Fruit fly (Drosophila melanogaster) whole organism, embryonic: ENCODE measurements around the gene alien.
A peak's percentile ranks its signal among the peaks of the same experiment; 100 is the strongest.

Experiments used
- Atf3 ChIP-seq: fragments of 200-800 bp; sonication (Bioruptor generic); optimal IDR thresholded peaks from 3 replicates; lab custom pipeline; 2016; ENCODE audit warnings: missing biosample characterization, missing genetic modification characterization
- CG10267 ChIP-seq: fragments of 200-800 bp; sonication (Bioruptor generic); optimal IDR thresholded peaks from 2 replicates; lab custom pipeline; 2018; ENCODE audit warnings: missing biosample characterization, mild to moderate bottlenecking, missing genetic modification characterization, moderate library complexity
- CG10366 ChIP-seq: fragments of 200-800 bp; sonication (Bioruptor generic); IDR thresholded peaks from 2 replicates; pipeline ENCODE4 v1.3.6; 2022; ENCODE audit warnings: missing biosample characterization, missing genetic modification characterization
- CG10543 ChIP-seq: fragments of 200-800 bp; sonication (Bioruptor generic); optimal IDR thresholded peaks from 3 replicates; lab custom pipeline; 2017; ENCODE audit warnings: missing biosample characterization, mild to moderate bottlenecking, missing genetic modification characterization, moderate library complexity
- CG15073 ChIP-seq: fragments of 200-800 bp; sonication (Bioruptor generic); optimal IDR thresholded peaks from 2 replicates; lab custom pipeline; 2016; ENCODE audit warnings: missing biosample characterization, missing genetic modification characterization
- CG15514 ChIP-seq: fragments of 200-800 bp; sonication (Bioruptor generic); optimal IDR thresholded peaks from 3 replicates; lab custom pipeline; 2017; ENCODE audit warnings: missing biosample characterization, missing genetic modification characterization, mild to moderate bottlenecking, moderate library complexity, missing genetic modification reagents
- CG15696 ChIP-seq: fragments of 200-800 bp; sonication (Bioruptor generic); optimal IDR thresholded peaks from 2 replicates; lab custom pipeline; 2019; ENCODE audit warnings: missing biosample characterization, mild to moderate bottlenecking, missing genetic modification characterization, moderate library complexity
- CG17829 ChIP-seq: fragments of 200-800 bp; optimal IDR thresholded peaks from 2 replicates; lab custom pipeline; 2019; ENCODE audit warnings: missing biosample characterization, mild to moderate bottlenecking, missing genetic modification characterization, moderate library complexity
- CG1832 ChIP-seq: fragments of 200-800 bp; sonication (Bioruptor generic); optimal IDR thresholded peaks from 2 replicates; lab custom pipeline; 2017; ENCODE audit warnings: missing biosample characterization, mild to moderate bottlenecking, missing genetic modification characterization, inconsistent platforms
- CG2120 ChIP-seq: fragments of 200-800 bp; sonication (Bioruptor generic); optimal IDR thresholded peaks from 3 replicates; lab custom pipeline; 2016; ENCODE audit warnings: missing biosample characterization, missing genetic modification characterization
- CG2889 ChIP-seq: fragments of 200-800 bp; sonication (Bioruptor generic); IDR thresholded peaks from 3 replicates; pipeline ENCODE4 v1.3.6; 2022; ENCODE audit warnings: missing biosample characterization, missing genetic modification characterization
- CG31388 ChIP-seq: fragments of 200-800 bp; sonication (Bioruptor generic); optimal IDR thresholded peaks from 2 replicates; lab custom pipeline; 2016; ENCODE audit warnings: missing biosample characterization, missing genetic modification characterization
- CG3407 ChIP-seq: fragments of 200-800 bp; sonication (Bioruptor generic); optimal IDR thresholded peaks from 2 replicates; lab custom pipeline; 2018; ENCODE audit warnings: missing biosample characterization, mild to moderate bottlenecking, missing genetic modification characterization
- CG4282 ChIP-seq: fragments of 200-800 bp; sonication (Bioruptor generic); optimal IDR thresholded peaks from 2 replicates; lab custom pipeline; 2016; ENCODE audit warnings: missing biosample characterization, missing genetic modification characterization
- CG5245 ChIP-seq: fragments of 200-800 bp; sonication (Bioruptor generic); optimal IDR thresholded peaks from 3 replicates; lab custom pipeline; 2016; ENCODE audit warnings: missing biosample characterization, missing genetic modification characterization
- CG6654 ChIP-seq: fragments of 200-800 bp; sonication (Bioruptor generic); optimal IDR thresholded peaks from 2 replicates; lab custom pipeline; 2017; ENCODE audit warnings: missing biosample characterization, mild to moderate bottlenecking, missing genetic modification characterization
- CG6683 ChIP-seq: fragments of 200-800 bp; sonication (Bioruptor generic); optimal IDR thresholded peaks from 2 replicates; lab custom pipeline; 2017; ENCODE audit warnings: missing biosample characterization, mild to moderate bottlenecking, missing genetic modification characterization, missing genetic modification reagents
- CG7271 ChIP-seq: fragments of 200-800 bp; sonication (Bioruptor generic); optimal IDR thresholded peaks from 2 replicates; lab custom pipeline; 2018; ENCODE audit warnings: missing biosample characterization, mild to moderate bottlenecking, missing genetic modification characterization, moderate library complexity
- CG7786 ChIP-seq: fragments of 200-800 bp; sonication (Bioruptor generic); optimal IDR thresholded peaks from 2 replicates; lab custom pipeline; 2016; ENCODE audit warnings: missing biosample characterization, missing genetic modification characterization
- CG7928 ChIP-seq: fragments of 200-800 bp; sonication (Bioruptor generic); optimal IDR thresholded peaks from 2 replicates; lab custom pipeline; 2017; ENCODE audit warnings: missing biosample characterization, mild to moderate bottlenecking, missing genetic modification characterization
- CG9932 ChIP-seq: fragments of 200-800 bp; sonication (Bioruptor generic); IDR thresholded peaks from 2 replicates; pipeline ENCODE4 v1.3.6; 2022; ENCODE audit warnings: missing biosample characterization, missing genetic modification characterization
- Camta ChIP-seq: fragments of 200-800 bp; sonication (Bioruptor generic); optimal IDR thresholded peaks from 2 replicates; lab custom pipeline; 2016; ENCODE audit warnings: missing biosample characterization, missing genetic modification characterization
- CoRest ChIP-seq: fragments of 200-800 bp; sonication (Bioruptor generic); optimal IDR thresholded peaks from 3 replicates; lab custom pipeline; 2018; ENCODE audit warnings: missing biosample characterization, mild to moderate bottlenecking, missing genetic modification characterization, moderate library complexity
- Dp ChIP-seq: fragments of 200-800 bp; sonication (Bioruptor generic); optimal IDR thresholded peaks from 2 replicates; lab custom pipeline; 2018; ENCODE audit warnings: missing biosample characterization, mild to moderate bottlenecking, missing genetic modification characterization, moderate library complexity
- Fer2 ChIP-seq: fragments of 200-800 bp; sonication (Bioruptor generic); optimal IDR thresholded peaks from 2 replicates; lab custom pipeline; 2018; ENCODE audit warnings: missing biosample characterization, mild to moderate bottlenecking, missing genetic modification characterization, moderate library complexity
- Hey ChIP-seq: fragments of 200-800 bp; sonication (Bioruptor generic); optimal IDR thresholded peaks from 3 replicates; lab custom pipeline; 2018; ENCODE audit warnings: missing biosample characterization, mild to moderate bottlenecking, missing genetic modification characterization
- Hr51 ChIP-seq, 2 experiments: fragments of 200-800 bp; sonication (Bioruptor generic); optimal IDR thresholded peaks; 2 replicates in 1 of 2; 3 replicates in 1 of 2; lab custom pipeline; 2016 to 2018; ENCODE audit warnings: missing biosample characterization in 2 of 2, missing genetic modification characterization in 2 of 2, mild to moderate bottlenecking in 1 of 2, moderate library complexity in 1 of 2
- Hr78 ChIP-seq, 2 experiments: fragments of 200-800 bp in 1 of 2; fragments of >200 bp in 1 of 2; sonication (Bioruptor generic) in 1 of 2; optimal IDR thresholded peaks; 2 replicates each; lab custom pipeline; 2017 to 2019; ENCODE audit warnings: missing biosample characterization in 2 of 2, missing genetic modification characterization in 2 of 2, mild to moderate bottlenecking in 1 of 2, moderate library complexity in 1 of 2
- NC2β ChIP-seq: fragments of 200-800 bp; sonication (Bioruptor generic); optimal IDR thresholded peaks from 2 replicates; lab custom pipeline; 2016; ENCODE audit warnings: missing biosample characterization, missing genetic modification characterization
- Ptx1 ChIP-seq: fragments of 200-800 bp; sonication (Bioruptor generic); IDR thresholded peaks from 2 replicates; pipeline ENCODE4 v1.3.6; 2022; ENCODE audit warnings: missing biosample characterization, missing genetic modification characterization
- Scr ChIP-seq: fragments of 200-800 bp; sonication (Bioruptor generic); IDR thresholded peaks from 2 replicates; pipeline ENCODE4 v1.3.6; 2022; ENCODE audit warnings: missing biosample characterization, missing genetic modification characterization; ENCODE audit not compliant: partially characterized antibody
- Side ChIP-seq: fragments of 200-800 bp; sonication (Bioruptor generic); optimal IDR thresholded peaks from 2 replicates; lab custom pipeline; 2016; ENCODE audit warnings: missing biosample characterization, missing genetic modification characterization
- Six4 ChIP-seq: fragments of 200-800 bp; sonication (Bioruptor generic); optimal IDR thresholded peaks from 2 replicates; lab custom pipeline; 2016; ENCODE audit warnings: missing biosample characterization, missing genetic modification characterization
- chn ChIP-seq: fragments of 200-800 bp; sonication (Bioruptor generic); optimal IDR thresholded peaks from 2 replicates; lab custom pipeline; 2016; ENCODE audit warnings: missing biosample characterization, missing genetic modification characterization
- dati ChIP-seq: fragments of 200-800 bp; sonication (Bioruptor generic); IDR thresholded peaks from 2 replicates; pipeline ENCODE4 v1.3.6; 2022; ENCODE audit warnings: missing biosample characterization, missing genetic modification characterization
- dmrt99B ChIP-seq: fragments of 200-800 bp; sonication (Bioruptor generic); optimal IDR thresholded peaks from 2 replicates; lab custom pipeline; 2018; ENCODE audit warnings: missing biosample characterization, mild to moderate bottlenecking, missing genetic modification characterization, moderate library complexity
- fd3F ChIP-seq: fragments of 200-800 bp; sonication (Bioruptor generic); optimal IDR thresholded peaks from 2 replicates; lab custom pipeline; 2018; ENCODE audit warnings: missing biosample characterization, mild to moderate bottlenecking, missing genetic modification characterization, moderate library complexity
- fu2 ChIP-seq: fragments of 200-800 bp; sonication (Bioruptor generic); optimal IDR thresholded peaks from 2 replicates; lab custom pipeline; 2016; ENCODE audit warnings: missing biosample characterization, missing genetic modification characterization
- gce ChIP-seq: fragments of 200-800 bp; sonication (Bioruptor generic); IDR thresholded peaks from 3 replicates; pipeline ENCODE4 v1.3.6; 2022; ENCODE audit warnings: missing biosample characterization, missing genetic modification characterization
- grn ChIP-seq: fragments of 200-800 bp; sonication (Bioruptor generic); optimal IDR thresholded peaks from 3 replicates; lab custom pipeline; 2017; ENCODE audit warnings: missing biosample characterization, missing genetic modification characterization
- her ChIP-seq: fragments of 200-800 bp; sonication (Bioruptor generic); optimal IDR thresholded peaks from 2 replicates; lab custom pipeline; 2016; ENCODE audit warnings: missing biosample characterization, missing genetic modification characterization
- hkb ChIP-seq, 2 experiments: fragments of 200-800 bp in 1 of 2; fragments of >200 bp in 1 of 2; sonication (Bioruptor generic) in 1 of 2; IDR thresholded peaks in 1 of 2; optimal IDR thresholded peaks in 1 of 2; 2 replicates each; pipeline versions ENCODE4 v1.3.6 to Lab custom; 2017 to 2022; ENCODE audit warnings: missing biosample characterization in 1 of 2, missing genetic modification characterization in 1 of 2
- knrl ChIP-seq: fragments of 200-800 bp; sonication (Bioruptor generic); IDR thresholded peaks from 3 replicates; pipeline ENCODE4 v1.3.6; 2022; ENCODE audit warnings: missing biosample characterization, missing genetic modification characterization; ENCODE audit not compliant: partially characterized antibody
- luna ChIP-seq: fragments of 200-800 bp; sonication (Bioruptor generic); optimal IDR thresholded peaks from 2 replicates; lab custom pipeline; 2016; ENCODE audit warnings: missing biosample characterization, missing genetic modification characterization
- maf-S ChIP-seq: fragments of 200-800 bp; sonication (Bioruptor generic); optimal IDR thresholded peaks from 2 replicates; lab custom pipeline; 2016; ENCODE audit warnings: missing biosample characterization, missing genetic modification characterization
- phol ChIP-seq: fragments of 200-800 bp; sonication (Bioruptor generic); optimal IDR thresholded peaks from 3 replicates; lab custom pipeline; 2018; ENCODE audit warnings: missing biosample characterization, mild to moderate bottlenecking, missing genetic modification characterization, moderate library complexity
- so ChIP-seq: fragments of 200-800 bp; sonication (Bioruptor generic); IDR thresholded peaks from 3 replicates; pipeline ENCODE4 v1.3.6; 2022; ENCODE audit warnings: missing biosample characterization, missing genetic modification characterization
- tup ChIP-seq: fragments of 200-800 bp; sonication (Bioruptor generic); optimal IDR thresholded peaks from 2 replicates; lab custom pipeline; 2016; ENCODE audit warnings: missing biosample characterization, mild to moderate bottlenecking, missing genetic modification characterization, moderate library complexity
- vnd ChIP-seq: fragments of 200-800 bp; sonication (Bioruptor generic); IDR thresholded peaks from 3 replicates; pipeline ENCODE4 v1.3.6; 2022; ENCODE audit warnings: missing biosample characterization, missing genetic modification characterization; ENCODE audit not compliant: partially characterized antibody
- wdn ChIP-seq: fragments of 200-800 bp; sonication (Bioruptor generic); IDR thresholded peaks from 2 replicates; pipeline ENCODE4 v1.3.6; 2022; ENCODE audit warnings: missing biosample characterization, missing genetic modification characterization

alien gene

DNA sequence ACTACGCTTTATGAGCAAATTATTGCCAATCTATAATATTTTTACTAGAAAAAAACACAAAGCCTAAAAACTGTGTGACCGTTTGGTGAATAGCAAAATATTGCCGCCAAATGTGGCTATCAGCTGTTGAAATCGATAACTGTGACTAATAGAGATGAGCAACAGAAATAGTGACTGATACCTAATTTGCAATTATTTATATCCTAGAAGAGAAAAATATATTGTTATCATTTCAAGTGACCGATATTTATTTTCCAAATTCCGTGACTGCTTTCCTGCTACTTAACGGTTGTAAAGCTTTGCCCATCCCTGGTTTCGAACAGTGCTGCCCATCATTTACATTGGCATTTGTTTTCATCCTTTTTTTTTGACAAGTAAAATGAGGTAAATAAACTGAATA lies at the start of gene alien, which contains the start of gene CG18661 (continued):
- TF ChIP-seq tup (GFP tag; lab: Kevin White, UChicago) (peak; percentile 57), CG7271 (tag; lab: Kevin White, UChicago) (no peak), CG7928 (peak; percentile 91), knrl (GFP tag; lab: Robert Waterston, UW) (peak; percentile 78), CoRest (peak; percentile 90), vnd (peak; percentile 60; the same call in 2 of the 3 replicates), maf-S (GFP tag; lab: Kevin White, UChicago) (peak; percentile 93), Ptx1 (GFP tag; lab: Robert Waterston, UW) (peak; percentile 92), so (GFP tag; lab: Robert Waterston, UW) (peak; percentile 82), CG9932 (GFP tag; lab: Robert Waterston, UW) (peak; percentile 98), dmrt99B (tag; lab: Kevin White, UChicago) (peak; percentile 76), chn (GFP tag; lab: Kevin White, UChicago) (peak; percentile 86), CG1832 (GFP tag; lab: Kevin White, UChicago) (no peak), Hr78 (GFP tag; optimal IDR thresholded peaks at IDR 0.05; lab: Kevin White, UChicago) (no peak), CG6654 (GFP tag; lab: Kevin White, UChicago) (no peak), CG2120 (GFP tag; lab: Kevin White, UChicago) (peak; percentile 90), hkb (optimal IDR thresholded peaks at IDR 0.05; lab: Kevin White, UChicago) (peak; percentile 53), hkb (GFP tag; IDR thresholded peaks at IDR 0.05; lab: Robert Waterston, UW) (peak; percentile 88), Hey (no peak), CG17829 (tag; lab: Kevin White, UChicago) (peak; percentile 64), wdn (peak; percentile 77), grn (GFP tag; lab: Kevin White, UChicago) (peak; percentile 69), Camta (GFP tag; lab: Kevin White, UChicago) (peak; percentile 93), CG31388 (no peak), CG3407 (GFP tag; lab: Kevin White, UChicago) (no peak), CG7786 (peak; percentile 86), Dp (GFP tag; lab: Kevin White, UChicago) (peak; percentile 44), CG4282 (GFP tag; lab: Kevin White, UChicago) (peak; percentile 88), CG15514 (GFP tag; lab: Kevin White, UChicago) (peak; percentile 65), Fer2 (tag; lab: Kevin White, UChicago) (peak; percentile 43), dati (no peak), NC2β (peak; percentile 70), Hr51 (GFP tag; optimal IDR thresholded peaks at IDR 0.05; lab: Kevin White, UChicago) (peak; percentile 82 to 87), Side (GFP tag; lab: Kevin White, UChicago) (peak; percentile 89), CG10543 (peak; percentile 33), luna (GFP tag; lab: Kevin White, UChicago) (peak; percentile 94), CG5245 (GFP tag; lab: Kevin White, UChicago) (peak; percentile 28), Scr (GFP tag; lab: Robert Waterston, UW) (peak; percentile 67), fu2 (peak; percentile 86), CG2889 (GFP tag; lab: Robert Waterston, UW) (peak; percentile 81), Six4 (GFP tag; lab: Kevin White, UChicago) (peak; percentile 45), phol (tag; lab: Kevin White, UChicago) (peak; percentile 81), her (GFP tag; lab: Kevin White, UChicago) (peak; percentile 78), CG15073 (GFP tag; lab: Kevin White, UChicago) (peak; percentile 15), CG15696 (tag; lab: Kevin White, UChicago) (peak; percentile 77), CG10267 (tag; lab: Kevin White, UChicago) (peak; percentile 78), CG10366 (peak; percentile 97), gce (GFP tag; lab: Robert Waterston, UW) (peak; percentile 58; the same call in 2 of the 3 replicates), fd3F (GFP tag; lab: Kevin White, UChicago) (peak; percentile 44), Atf3 (GFP tag; lab: Kevin White, UChicago) (peak; percentile 94), CG6683 (GFP tag; lab: Kevin White, UChicago) (no peak)
